Worm (Caenorhabditis elegans) whole organism, L2 larva: Measurements from ENCODE around the gene lyst-1.

Experiments used
- ama-1 ChIP-seq: fragments of 150-350 bp; optimal IDR thresholded peaks from 2 replicates; lab custom pipeline; 2018; ENCODE audit warnings: inconsistent platforms
- blmp-1 ChIP-seq: sonication (generic microtip); optimal IDR thresholded peaks from 2 replicates; lab custom pipeline; 2017; ENCODE audit warnings: missing genetic modification characterization, mild to moderate bottlenecking, missing compliant biosample characterization, antibody characterized with exemption, moderate library complexity; ENCODE audit not compliant: insufficient read depth
- elt-3 ChIP-seq: sonication (generic microtip); optimal IDR thresholded peaks from 2 replicates; lab custom pipeline; 2017; ENCODE audit warnings: missing biosample characterization, missing genetic modification characterization
- nhr-237 ChIP-seq: fragments of 150-350 bp; optimal IDR thresholded peaks from 2 replicates; lab custom pipeline; 2014; ENCODE audit warnings: missing biosample characterization, missing genetic modification characterization

DNA sequence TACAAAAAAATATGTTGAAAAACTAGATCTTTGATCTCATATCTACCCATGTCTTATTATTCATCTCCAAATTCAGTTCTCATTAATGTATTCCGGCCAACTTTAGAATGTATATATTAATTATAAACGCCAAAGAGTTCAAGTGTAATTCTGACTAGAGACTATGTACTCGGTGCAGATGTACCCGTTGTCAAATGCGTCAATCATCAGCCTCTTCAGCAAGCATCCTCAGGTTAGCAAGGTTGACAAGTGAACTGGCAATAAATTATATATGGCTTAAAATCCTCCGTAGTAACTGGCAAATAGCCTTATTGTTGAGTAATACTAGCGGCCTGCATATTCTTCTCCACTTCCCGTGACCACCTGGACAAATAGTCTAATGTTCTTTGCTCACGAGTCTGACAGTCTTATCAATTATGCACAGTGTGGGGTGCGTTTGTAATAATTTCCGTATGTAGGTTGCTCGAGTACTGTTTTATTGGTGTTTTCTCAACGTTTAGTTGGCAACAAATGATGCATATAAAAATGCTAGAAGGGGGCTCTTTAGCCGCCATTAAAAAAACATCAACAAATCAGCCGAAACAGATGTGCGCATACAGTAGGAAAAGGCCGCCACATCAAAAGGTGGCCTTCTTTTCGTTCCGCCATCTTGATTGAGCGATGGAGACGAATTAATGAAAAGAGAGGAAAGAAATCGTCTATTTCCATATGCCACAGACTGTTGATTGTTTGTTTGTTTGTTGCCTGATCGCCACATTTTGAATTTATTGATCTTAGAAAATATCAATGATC lies 47.5 kb upstream of the lyst-1 start:
- TF ChIP-seq nhr-237 (tag; lab: Kevin White, UChicago): no peak
- TF ChIP-seq ama-1 (lab: Kevin White, UChicago): no peak
- no peak for TF ChIP-seq blmp-1 (tag; lab: Kevin White, UChicago)
- TF ChIP-seq elt-3 (tag; lab: Kevin White, UChicago): no peak
